Fruit fly (Drosophila melanogaster) whole organism, embryonic: ENCODE results near the gene mRpL33.

ENCODE experiments used
- Awh ChIP-seq: fragments of 200-800 bp; sonication (Bioruptor generic); IDR thresholded peaks from 2 replicates; pipeline ENCODE4, ENCODE4 v1.3.6; 2022; ENCODE audit warnings: missing biosample characterization, missing genetic modification characterization
- B-H2 ChIP-seq: fragments of 200-800 bp; sonication (Bioruptor generic); optimal IDR thresholded peaks from 2 replicates; lab custom pipeline; 2018; ENCODE audit warnings: missing biosample characterization, mild to moderate bottlenecking, missing genetic modification characterization
- C15 ChIP-seq: fragments of 200-800 bp; sonication (Bioruptor generic); IDR thresholded peaks from 3 replicates; pipeline ENCODE4 v1.3.6; 2022; ENCODE audit warnings: missing biosample characterization, missing genetic modification characterization
- CG10274 ChIP-seq: fragments of 200-800 bp; sonication (Bioruptor generic); optimal IDR thresholded peaks from 3 replicates; lab custom pipeline; 2017; ENCODE audit warnings: missing biosample characterization, mild to moderate bottlenecking, missing genetic modification characterization
- CG10431 ChIP-seq: fragments of 200-800 bp; sonication (Bioruptor generic); optimal IDR thresholded peaks from 3 replicates; lab custom pipeline; 2018; ENCODE audit warnings: missing biosample characterization, mild to moderate bottlenecking, missing genetic modification characterization
- CG10543 ChIP-seq: fragments of 200-800 bp; sonication (Bioruptor generic); optimal IDR thresholded peaks from 3 replicates; lab custom pipeline; 2017; ENCODE audit warnings: missing biosample characterization, mild to moderate bottlenecking, missing genetic modification characterization, moderate library complexity
- CG10565 ChIP-seq: fragments of 200-800 bp; sonication (Bioruptor generic); optimal IDR thresholded peaks from 3 replicates; lab custom pipeline; 2016; ENCODE audit warnings: missing biosample characterization, mild to moderate bottlenecking, missing genetic modification characterization
- CG12104 ChIP-seq: fragments of 200-800 bp; sonication (Bioruptor generic); optimal IDR thresholded peaks from 3 replicates; lab custom pipeline; 2016; ENCODE audit warnings: missing biosample characterization, missing genetic modification characterization
- CG13894 ChIP-seq: fragments of 200-800 bp; sonication (Bioruptor generic); optimal IDR thresholded peaks from 3 replicates; lab custom pipeline; 2018; ENCODE audit warnings: missing biosample characterization, mild to moderate bottlenecking, missing genetic modification characterization, moderate library complexity
- CG1832 ChIP-seq: fragments of 200-800 bp; sonication (Bioruptor generic); optimal IDR thresholded peaks from 2 replicates; lab custom pipeline; 2017; ENCODE audit warnings: missing biosample characterization, mild to moderate bottlenecking, missing genetic modification characterization, inconsistent platforms
- CG3995 ChIP-seq: fragments of 200-800 bp; sonication (Bioruptor generic); optimal IDR thresholded peaks from 3 replicates; lab custom pipeline; 2016; ENCODE audit warnings: missing biosample characterization, missing genetic modification characterization
- CG4617 ChIP-seq: fragments of 200-800 bp; sonication (Bioruptor generic); optimal IDR thresholded peaks from 3 replicates; lab custom pipeline; 2016; ENCODE audit warnings: missing biosample characterization, missing genetic modification characterization, borderline replicate concordance
- CG7271 ChIP-seq: fragments of 200-800 bp; sonication (Bioruptor generic); optimal IDR thresholded peaks from 2 replicates; lab custom pipeline; 2018; ENCODE audit warnings: missing biosample characterization, mild to moderate bottlenecking, missing genetic modification characterization, moderate library complexity
- CG7928 ChIP-seq: fragments of 200-800 bp; sonication (Bioruptor generic); optimal IDR thresholded peaks from 2 replicates; lab custom pipeline; 2017; ENCODE audit warnings: missing biosample characterization, mild to moderate bottlenecking, missing genetic modification characterization
- CG8290 ChIP-seq, 3 experiments: fragments of 200-800 bp; sonication (Bioruptor generic); optimal IDR thresholded peaks; 2 replicates each; lab custom pipeline; 2016 to 2019; ENCODE audit warnings: missing biosample characterization in 3 of 3, missing genetic modification characterization in 3 of 3, mild to moderate bottlenecking in 2 of 3, moderate library complexity in 1 of 3
- CG9215 ChIP-seq: fragments of 200-800 bp; sonication (Bioruptor generic); IDR thresholded peaks from 2 replicates; pipeline ENCODE4 v1.3.6; 2022; ENCODE audit warnings: missing biosample characterization, missing genetic modification characterization
- CG9609 ChIP-seq: fragments of 200-800 bp; sonication (Bioruptor generic); optimal IDR thresholded peaks from 3 replicates; lab custom pipeline; 2016; ENCODE audit warnings: missing biosample characterization, missing genetic modification characterization
- Hmr ChIP-seq: fragments of 200-800 bp; sonication (Bioruptor generic); optimal IDR thresholded peaks from 3 replicates; lab custom pipeline; 2017; ENCODE audit warnings: mild to moderate bottlenecking, missing biosample characterization, missing genetic modification reagents, missing genetic modification characterization
- Hr39 ChIP-seq: fragments of >200 bp; optimal IDR thresholded peaks from 2 replicates; lab custom pipeline; 2017
- Lim3 ChIP-seq: fragments of 200-800 bp; sonication (Bioruptor generic); IDR thresholded peaks from 2 replicates; pipeline ENCODE4 v1.3.6; 2022; ENCODE audit warnings: missing biosample characterization, missing genetic modification characterization
- MBD-R2 ChIP-seq: fragments of 200-800 bp; sonication (Bioruptor generic); IDR thresholded peaks from 2 replicates; pipeline ENCODE4 v1.3.6; 2022; ENCODE audit warnings: missing biosample characterization, missing genetic modification characterization
- Oli ChIP-seq: fragments of 200-800 bp; sonication (Bioruptor generic); optimal IDR thresholded peaks from 2 replicates; lab custom pipeline; 2018; ENCODE audit warnings: missing biosample characterization, mild to moderate bottlenecking, missing genetic modification characterization, moderate library complexity
- Optix ChIP-seq: fragments of 200-800 bp; sonication (Bioruptor generic); IDR thresholded peaks from 3 replicates; pipeline ENCODE4 v1.3.6; 2022; ENCODE audit warnings: missing biosample characterization, missing genetic modification characterization
- Rx ChIP-seq: fragments of 200-800 bp; sonication (Bioruptor generic); IDR thresholded peaks from 2 replicates; pipeline ENCODE4 v1.3.6; 2022; ENCODE audit warnings: missing biosample characterization, missing genetic modification characterization
- Scr ChIP-seq: fragments of 200-800 bp; sonication (Bioruptor generic); IDR thresholded peaks from 2 replicates; pipeline ENCODE4 v1.3.6; 2022; ENCODE audit warnings: missing biosample characterization, missing genetic modification characterization; ENCODE audit not compliant: partially characterized antibody
- Vsx1 ChIP-seq: fragments of 200-800 bp; sonication (Bioruptor generic); optimal IDR thresholded peaks from 2 replicates; lab custom pipeline; 2017; ENCODE audit warnings: missing biosample characterization, mild to moderate bottlenecking, missing genetic modification characterization, missing genetic modification reagents
- ab ChIP-seq: fragments of 200-800 bp; sonication (Bioruptor generic); optimal IDR thresholded peaks from 2 replicates; lab custom pipeline; 2016; ENCODE audit warnings: missing biosample characterization, missing genetic modification characterization
- bcd ChIP-seq: fragments of 200-800 bp; sonication (Bioruptor generic); optimal IDR thresholded peaks from 2 replicates; lab custom pipeline; 2017; ENCODE audit warnings: missing biosample characterization, mild to moderate bottlenecking, missing genetic modification characterization
- bowl ChIP-seq: fragments of 200-800 bp; sonication (Bioruptor generic); IDR thresholded peaks from 2 replicates; pipeline ENCODE4 v1.3.6; 2022; ENCODE audit warnings: missing biosample characterization, missing genetic modification characterization
- cg ChIP-seq: fragments of 200-800 bp; sonication (Bioruptor generic); optimal IDR thresholded peaks from 3 replicates; lab custom pipeline; 2019; ENCODE audit warnings: missing biosample characterization, mild to moderate bottlenecking, missing genetic modification characterization, moderate library complexity
- crc ChIP-seq: fragments of 200-800 bp; sonication (Bioruptor generic); optimal IDR thresholded peaks from 2 replicates; lab custom pipeline; 2016; ENCODE audit warnings: missing biosample characterization, missing genetic modification characterization
- cwo ChIP-seq: fragments of 200-800 bp; sonication (Bioruptor generic); optimal IDR thresholded peaks from 3 replicates; lab custom pipeline; 2017; ENCODE audit warnings: missing biosample characterization, missing genetic modification characterization, mild to moderate bottlenecking, moderate library complexity, missing genetic modification reagents
- danr ChIP-seq: fragments of 200-800 bp; sonication (Bioruptor generic); IDR thresholded peaks from 2 replicates; pipeline ENCODE4 v1.3.6; 2022; ENCODE audit warnings: missing biosample characterization, missing genetic modification characterization
- esg ChIP-seq: fragments of 200-800 bp; sonication (Bioruptor generic); conservative IDR thresholded peaks from 2 replicates; pipeline ENCODE4 v1.3.6; 2022; ENCODE audit warnings: missing biosample characterization, missing genetic modification characterization
- gfzf ChIP-seq: fragments of 200-800 bp; sonication (Bioruptor generic); optimal IDR thresholded peaks from 2 replicates; lab custom pipeline; 2016; ENCODE audit warnings: missing biosample characterization, mild to moderate bottlenecking, missing genetic modification characterization, moderate library complexity
- ham ChIP-seq: fragments of 200-800 bp; sonication (Bioruptor generic); IDR thresholded peaks from 2 replicates; pipeline ENCODE4 v1.3.6; 2022; ENCODE audit warnings: missing biosample characterization, missing genetic modification characterization
- jumu ChIP-seq: fragments of 200-800 bp; sonication (Bioruptor generic); optimal IDR thresholded peaks from 3 replicates; lab custom pipeline; 2016; ENCODE audit warnings: missing biosample characterization, missing genetic modification characterization
- kah ChIP-seq: fragments of 200-800 bp; sonication (Bioruptor generic); optimal IDR thresholded peaks from 2 replicates; lab custom pipeline; 2018; ENCODE audit warnings: missing biosample characterization, mild to moderate bottlenecking, missing genetic modification characterization
- lbe ChIP-seq: fragments of 200-800 bp; sonication (Bioruptor generic); optimal IDR thresholded peaks from 2 replicates; lab custom pipeline; 2016; ENCODE audit warnings: missing biosample characterization, mild to moderate bottlenecking, missing genetic modification characterization
- lilli ChIP-seq: fragments of 200-800 bp; sonication (Bioruptor generic); optimal IDR thresholded peaks from 3 replicates; lab custom pipeline; 2016; ENCODE audit warnings: missing biosample characterization, missing genetic modification characterization
- luna ChIP-seq: fragments of 200-800 bp; sonication (Bioruptor generic); optimal IDR thresholded peaks from 2 replicates; lab custom pipeline; 2016; ENCODE audit warnings: missing biosample characterization, missing genetic modification characterization
- pb ChIP-seq: fragments of 200-800 bp; sonication (Bioruptor generic); optimal IDR thresholded peaks from 3 replicates; lab custom pipeline; 2016; ENCODE audit warnings: missing biosample characterization, missing genetic modification characterization
- salm ChIP-seq: fragments of 200-800 bp; sonication (Bioruptor generic); optimal IDR thresholded peaks from 2 replicates; lab custom pipeline; 2018; ENCODE audit warnings: missing biosample characterization, mild to moderate bottlenecking, missing genetic modification characterization
- sd ChIP-seq: fragments of 200-800 bp; sonication (Bioruptor generic); optimal IDR thresholded peaks from 3 replicates; lab custom pipeline; 2018; ENCODE audit warnings: missing biosample characterization, mild to moderate bottlenecking, missing genetic modification characterization, moderate library complexity
- shn ChIP-seq: fragments of 200-800 bp; sonication (Bioruptor generic); optimal IDR thresholded peaks from 3 replicates; lab custom pipeline; 2016; ENCODE audit warnings: missing biosample characterization, missing genetic modification characterization
- tna ChIP-seq: fragments of 200-800 bp; sonication (Bioruptor generic); IDR thresholded peaks from 2 replicates; pipeline ENCODE4 v1.3.6; 2022; ENCODE audit warnings: missing biosample characterization, missing genetic modification characterization; ENCODE audit not compliant: partially characterized antibody
- tup ChIP-seq: fragments of 200-800 bp; sonication (Bioruptor generic); optimal IDR thresholded peaks from 2 replicates; lab custom pipeline; 2016; ENCODE audit warnings: missing biosample characterization, mild to moderate bottlenecking, missing genetic modification characterization, moderate library complexity
- twi ChIP-seq: fragments of 200-800 bp; optimal IDR thresholded peaks from 2 replicates; lab custom pipeline; 2019; ENCODE audit warnings: missing biosample characterization, mild to moderate bottlenecking, missing genetic modification characterization, moderate library complexity
- tx ChIP-seq: fragments of 200-800 bp; sonication (Bioruptor generic); optimal IDR thresholded peaks from 2 replicates; lab custom pipeline; 2016; ENCODE audit warnings: missing biosample characterization, missing genetic modification characterization
- yki ChIP-seq: fragments of >200 bp; optimal IDR thresholded peaks from 3 replicates; lab custom pipeline; 2018
- zen2 ChIP-seq: fragments of 200-800 bp; sonication (Bioruptor generic); IDR thresholded peaks from 3 replicates; pipeline ENCODE4 v1.3.6; 2022; ENCODE audit warnings: missing biosample characterization, missing genetic modification characterization; ENCODE audit not compliant: partially characterized antibody

The mRpL33 gene

DNA sequence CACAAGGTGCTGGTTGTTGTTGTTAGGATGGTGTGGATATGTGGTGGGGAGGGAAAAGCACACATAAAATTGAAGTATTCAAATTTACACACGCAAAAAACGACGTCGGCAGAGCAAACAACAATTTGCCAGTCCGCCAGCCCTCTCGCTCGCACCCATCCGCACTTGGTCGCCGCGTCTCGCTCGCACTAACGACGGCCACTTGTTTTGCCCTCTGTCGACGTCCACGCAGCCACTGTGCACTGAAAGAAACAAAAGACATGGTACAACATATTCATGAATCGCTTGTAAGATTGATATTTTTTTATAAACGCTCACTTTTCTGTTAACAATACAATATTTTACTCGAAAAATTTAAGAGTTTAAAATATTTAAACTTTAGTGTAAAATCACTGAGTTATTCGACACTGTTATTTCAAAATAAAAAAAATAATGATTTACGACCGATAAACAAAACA, 1.9 kb upstream of the mRpL33 start (continued):
- TF ChIP-seq CG7271, result no peak
- TF ChIP-seq CG12104, result peak; percentile 33
- no peak for TF ChIP-seq CG10431 (GFP tag; lab: Kevin White, UChicago)
- TF ChIP-seq twi (tag; lab: Kevin White, UChicago), result no peak
- TF ChIP-seq yki (lab: Kevin White, UChicago), result no peak
- no peak for TF ChIP-seq danr (GFP tag; lab: Robert Waterston, UW)
- TF ChIP-seq bcd (GFP tag; lab: Kevin White, UChicago), result peak; percentile 66
- TF ChIP-seq CG10565 (GFP tag; lab: Kevin White, UChicago), result no peak
- no peak for TF ChIP-seq CG8290 (GFP tag; optimal IDR thresholded peaks at IDR 0.05; lab: Kevin White, UChicago)
- TF ChIP-seq CG8290 (tag; optimal IDR thresholded peaks at IDR 0.05; lab: Kevin White, UChicago), result peak in 1 of 2 experiments; percentile 58
- TF ChIP-seq ab (GFP tag; lab: Kevin White, UChicago), result no peak
- peak; percentile 71 for TF ChIP-seq CG1832 (GFP tag; lab: Kevin White, UChicago)
- TF ChIP-seq C15 (GFP tag; lab: Robert Waterston, UW), result no peak
- TF ChIP-seq sd (tag; lab: Kevin White, UChicago), result peak; percentile 15
- TF ChIP-seq crc, result no peak
- peak; percentile 7 for TF ChIP-seq shn (GFP tag; lab: Kevin White, UChicago)
- no peak for TF ChIP-seq zen2 (GFP tag; lab: Robert Waterston, UW)
- no peak for TF ChIP-seq bowl
- no peak for TF ChIP-seq Scr (GFP tag; lab: Robert Waterston, UW)
- TF ChIP-seq cg (GFP tag; lab: Kevin White, UChicago), result no peak
- peak; percentile 72 for TF ChIP-seq lilli
- no peak for TF ChIP-seq tna
- TF ChIP-seq B-H2 (GFP tag; lab: Kevin White, UChicago), result peak; percentile 34
- TF ChIP-seq CG4617, result no peak
- no peak for TF ChIP-seq Hr39 (lab: Kevin White, UChicago)
- peak; percentile 60 for TF ChIP-seq Oli (tag; lab: Kevin White, UChicago)
- peak; percentile 41 for TF ChIP-seq jumu
- TF ChIP-seq CG10543 (GFP tag; lab: Kevin White, UChicago), result peak; percentile 12
- no peak for TF ChIP-seq pb (GFP tag; lab: Kevin White, UChicago)
- TF ChIP-seq CG10274 (GFP tag; lab: Kevin White, UChicago), result peak; percentile 14
- TF ChIP-seq Optix (GFP tag; lab: Robert Waterston, UW), result no peak
- TF ChIP-seq luna (GFP tag; lab: Kevin White, UChicago), result no peak
- TF ChIP-seq CG9215 (GFP tag; lab: Robert Waterston, UW), result peak; percentile 41; the same call in 1 of the 2 replicates
- TF ChIP-seq kah (GFP tag; lab: Kevin White, UChicago), result peak; percentile 76
- no peak for TF ChIP-seq ham (GFP tag; lab: Robert Waterston, UW)
- peak; percentile 58 for TF ChIP-seq CG9609 (GFP tag; lab: Kevin White, UChicago)
- peak; percentile 49 for TF ChIP-seq esg (GFP tag; lab: Robert Waterston, UW)
- no peak for TF ChIP-seq CG7928 (GFP tag; lab: Kevin White, UChicago)
- peak; percentile 42 for TF ChIP-seq CG3995 (GFP tag; lab: Kevin White, UChicago)
- TF ChIP-seq gfzf (GFP tag; lab: Kevin White, UChicago), result no peak
- peak; percentile 65 for TF ChIP-seq cwo (GFP tag; lab: Kevin White, UChicago)
- no peak for TF ChIP-seq Vsx1 (GFP tag; lab: Kevin White, UChicago)
- peak; percentile 14 for TF ChIP-seq CG13894 (tag; lab: Kevin White, UChicago)
- TF ChIP-seq salm (tag; lab: Kevin White, UChicago), result no peak
- no peak for TF ChIP-seq Awh (GFP tag; lab: Robert Waterston, UW)
- peak; percentile 71 for TF ChIP-seq Hmr (GFP tag; lab: Kevin White, UChicago)
- TF ChIP-seq MBD-R2 (GFP tag; lab: Robert Waterston, UW), result no peak
- TF ChIP-seq Rx (GFP tag; lab: Robert Waterston, UW), result peak; percentile 35; the same call in 1 of the 2 replicates
- peak; percentile 21 for TF ChIP-seq tx (GFP tag; lab: Kevin White, UChicago)
- TF ChIP-seq lbe (GFP tag; lab: Kevin White, UChicago), result no peak
- no peak for TF ChIP-seq Lim3 (GFP tag; lab: Robert Waterston, UW)
- no peak for TF ChIP-seq tup (GFP tag; lab: Kevin White, UChicago)
